Worm (Caenorhabditis elegans) whole organism, L4/young adult: Measurements from ENCODE around the gene srv-1.
A peak's percentile ranks its signal among the peaks of the same experiment; 100 is the strongest.

Source experiments
- W03F9.2 ChIP-seq: fragments of 150-350 bp; optimal IDR thresholded peaks from 2 replicates; lab custom pipeline; 2014; ENCODE audit warnings: missing biosample characterization, missing genetic modification characterization
- dao-5 ChIP-seq: sonication (generic microtip); optimal IDR thresholded peaks from 2 replicates; lab custom pipeline; 2016; ENCODE audit warnings: missing genotype, missing genetic modification characterization, moderate library complexity, missing compliant biosample characterization
- him-1 ChIP-seq: sonication (generic microtip); optimal IDR thresholded peaks from 2 replicates; lab custom pipeline; 2016; ENCODE audit warnings: missing genotype, missing genetic modification reagents, missing genetic modification characterization, missing compliant biosample characterization

The srv-1 gene

ce11 chrIII:6856709-6857108 is 6.5 kb downstream of the srv-1 start, which contains the start of gene zak-1:
zak-1 (minus strand) TSS chrIII:6856809.
- TF ChIP-seq him-1 (tag; lab: Kevin White, UChicago) (no peak), W03F9.2 (no peak), dao-5 (tag; lab: Kevin White, UChicago) (no peak)

ce11 chrIII:6857390-6857848 is 7.2 kb downstream of the srv-1 start:
- TF ChIP-seq dao-5 (tag; lab: Kevin White, UChicago) (no peak), him-1 (tag; lab: Kevin White, UChicago) (no peak), W03F9.2 (no peak)

- TF ChIP-seq dao-5 (tag; lab: Kevin White, UChicago) (no peak), W03F9.2 (no peak), him-1 (tag; lab: Kevin White, UChicago) (no peak)
Measured at ce11 chrIII:6859482-6859881, 9.3 kb downstream of the srv-1 start, which contains the start of gene clec-158. clec-158 (minus strand) TSS chrIII:6859582.

- TF ChIP-seq him-1 (tag; lab: Kevin White, UChicago) (no peak), dao-5 (tag; lab: Kevin White, UChicago) (no peak), W03F9.2 (no peak)
Measured at ce11 chrIII:6863901-6864300, 13.7 kb downstream of the srv-1 start, which contains the start of gene sma-3. sma-3 (minus strand) TSS chrIII:6863968.

ce11 chrIII:6869268-6869667 is 19.1 kb downstream of the srv-1 start, which contains the start of the genes cra-1 and kbp-1:
cra-1 (minus strand) TSS chrIII:6869460.
kbp-1 (plus strand) TSS chrIII:6869633.
- TF ChIP-seq dao-5 (tag; lab: Kevin White, UChicago), result no peak
- no peak for TF ChIP-seq him-1 (tag; lab: Kevin White, UChicago)
- no peak for TF ChIP-seq W03F9.2

- TF ChIP-seq dao-5 (tag; lab: Kevin White, UChicago) (no peak), him-1 (tag; lab: Kevin White, UChicago) (no peak), W03F9.2 (no peak)
Measured at ce11 chrIII:6869996-6870395, 19.8 kb downstream of the srv-1 start, which contains the start of gene K04C2.8. K04C2.8 (plus strand) TSS chrIII:6870296.

ce11 chrIII:6871067-6871466 is 20.9 kb downstream of the srv-1 start:
- TF ChIP-seq dao-5 (tag; lab: Kevin White, UChicago), result no peak
- no peak for TF ChIP-seq W03F9.2
- TF ChIP-seq him-1 (tag; lab: Kevin White, UChicago), result no peak

- TF ChIP-seq him-1 (tag; lab: Kevin White, UChicago) (no peak), dao-5 (tag; lab: Kevin White, UChicago) (no peak), W03F9.2 (no peak)
Measured at ce11 chrIII:6871668-6872067, 21.5 kb downstream of the srv-1 start.

ce11 chrIII:6872534-6873150 is 22.5 kb downstream of the srv-1 start, which contains the start of gene K04C2.3:
K04C2.3 (plus strand) TSS chrIII:6873089.
- TF ChIP-seq dao-5 (tag; lab: Kevin White, UChicago) (no peak), him-1 (tag; lab: Kevin White, UChicago) (peak; percentile 4), W03F9.2 (no peak)

ce11 chrIII:6873724-6874123 is 23.5 kb downstream of the srv-1 start:
- peak; percentile 25 for TF ChIP-seq him-1 (tag; lab: Kevin White, UChicago)
- TF ChIP-seq W03F9.2, result no peak
- no peak for TF ChIP-seq dao-5 (tag; lab: Kevin White, UChicago)

- TF ChIP-seq him-1 (tag; lab: Kevin White, UChicago), result no peak
- no peak for TF ChIP-seq W03F9.2
- TF ChIP-seq dao-5 (tag; lab: Kevin White, UChicago), result no peak
Measured at ce11 chrIII:6880797-6881196, 30.6 kb downstream of the srv-1 start, which contains the start of gene K04C2.7. K04C2.7 (plus strand) TSS chrIII:6881097.

ce11 chrIII:6881745-6882144 is 31.6 kb downstream of the srv-1 start:
- TF ChIP-seq dao-5 (tag; lab: Kevin White, UChicago) (no peak), him-1 (tag; lab: Kevin White, UChicago) (no peak), W03F9.2 (no peak)

ce11 chrIII:6884203-6884602 is 34.0 kb downstream of the srv-1 start, which contains the start of gene med-2:
med-2 (plus strand) TSS chrIII:6884503.
- TF ChIP-seq W03F9.2, result no peak
- TF ChIP-seq him-1 (tag; lab: Kevin White, UChicago), result no peak

ce11 chrIII:6885889-6886288 is 35.7 kb downstream of the srv-1 start:
- TF ChIP-seq him-1 (tag; lab: Kevin White, UChicago) (no peak), dao-5 (tag; lab: Kevin White, UChicago) (no peak), W03F9.2 (no peak)
